Worm (Caenorhabditis elegans) whole organism, young adult: ENCODE measurements around the gene K04C2.5.

Experiments
- B0261.1 ChIP-seq: sonication (generic microtip); optimal IDR thresholded peaks from 2 replicates; lab custom pipeline; 2016; ENCODE audit warnings: mild to moderate bottlenecking, missing genetic modification characterization, moderate library complexity, missing compliant biosample characterization
- B0336.3 ChIP-seq: fragments of 200-800 bp; sonication (Bioruptor generic); IDR thresholded peaks from 2 replicates; pipeline ENCODE4 v1.3.6; 2022; ENCODE audit warnings: missing genetic modification characterization, missing compliant biosample characterization
- C06A6.2 ChIP-seq: fragments of 200-800 bp; sonication (Bioruptor generic); conservative IDR thresholded peaks from 2 replicates; pipeline ENCODE4 v1.3.6; 2022; ENCODE audit warnings: missing genetic modification characterization, missing compliant biosample characterization
- F10E7.11 ChIP-seq: sonication (generic microtip); optimal IDR thresholded peaks from 2 replicates; lab custom pipeline; 2017; ENCODE audit warnings: mild to moderate bottlenecking, missing genetic modification characterization, moderate library complexity, missing compliant biosample characterization
- F49E8.2 ChIP-seq: sonication (generic microtip); optimal IDR thresholded peaks from 3 replicates; lab custom pipeline; 2017; ENCODE audit warnings: missing genetic modification characterization, mild to moderate bottlenecking, missing compliant biosample characterization, antibody characterized with exemption, moderate library complexity; ENCODE audit not compliant: insufficient read depth
- T26A5.8 ChIP-seq: sonication (generic microtip); optimal IDR thresholded peaks from 2 replicates; lab custom pipeline; 2016; ENCODE audit warnings: missing genetic modification characterization, missing compliant biosample characterization
- Y56A3A.18 ChIP-seq: fragments of 200-800 bp; sonication (Bioruptor generic); IDR thresholded peaks from 2 replicates; pipeline ENCODE4 v1.3.6; 2022; ENCODE audit warnings: missing genetic modification reagents, missing genetic modification characterization, missing compliant biosample characterization
- Y95B8A.8 ChIP-seq: fragments of 200-800 bp; sonication (Bioruptor generic); IDR thresholded peaks from 2 replicates; pipeline ENCODE4 v1.3.6; 2022; ENCODE audit warnings: missing genetic modification reagents, missing genetic modification characterization, missing compliant biosample characterization
- aptf-2 ChIP-seq: fragments of 200-800 bp; sonication (Bioruptor generic); conservative IDR thresholded peaks from 2 replicates; pipeline ENCODE4 v1.3.6; 2022; ENCODE audit warnings: missing genetic modification reagents, missing genetic modification characterization, missing compliant biosample characterization
- atf-7 ChIP-seq: sonication (generic microtip); optimal IDR thresholded peaks from 2 replicates; lab custom pipeline; 2017; ENCODE audit warnings: mild to moderate bottlenecking, missing genetic modification characterization, missing compliant biosample characterization
- attf-5 ChIP-seq: fragments of 200-800 bp; sonication (Bioruptor generic); optimal IDR thresholded peaks from 2 replicates; lab custom pipeline; 2018; ENCODE audit warnings: mild to moderate bottlenecking, missing genetic modification characterization, missing compliant biosample characterization
- cebp-1 ChIP-seq, 2 experiments: fragments of 200-800 bp in 1 of 2; sonication (Bioruptor generic) in 1 of 2; sonication (generic microtip) in 1 of 2; IDR thresholded peaks in 1 of 2; optimal IDR thresholded peaks in 1 of 2; 2 replicates each; pipeline versions ENCODE4 v1.3.6 to Lab custom; 2017 to 2022; ENCODE audit warnings: missing compliant biosample characterization in 2 of 2, missing genetic modification characterization in 2 of 2, mild to moderate bottlenecking in 1 of 2, missing genetic modification reagents in 1 of 2, moderate library complexity in 1 of 2
- cebp-2 ChIP-seq: fragments of 200-800 bp; sonication (Bioruptor generic); IDR thresholded peaks from 2 replicates; pipeline ENCODE4 v1.3.6; 2022; ENCODE audit warnings: missing genetic modification characterization, missing compliant biosample characterization
- ceh-100 ChIP-seq: fragments of 200-800 bp; sonication (Bioruptor generic); IDR thresholded peaks from 2 replicates; pipeline ENCODE4 v1.3.6; 2022; ENCODE audit warnings: missing genetic modification reagents, missing genetic modification characterization, missing compliant biosample characterization
- dox-1 ChIP-seq: fragments of 200-800 bp; sonication (Bioruptor generic); IDR thresholded peaks from 2 replicates; pipeline ENCODE4 v1.3.6; 2022; ENCODE audit warnings: missing genetic modification reagents, missing genetic modification characterization, missing compliant biosample characterization
- egl-44 ChIP-seq: fragments of 200-800 bp; sonication (Bioruptor generic); IDR thresholded peaks from 2 replicates; pipeline ENCODE4 v1.3.6; 2022; ENCODE audit warnings: missing genetic modification reagents, missing genetic modification characterization, missing compliant biosample characterization
- egrh-3 ChIP-seq: fragments of 200-800 bp; sonication (Bioruptor generic); IDR thresholded peaks from 2 replicates; pipeline ENCODE4 v1.3.6; 2022; ENCODE audit warnings: missing genetic modification reagents, missing genetic modification characterization, missing compliant biosample characterization
- ets-4 ChIP-seq: fragments of 200-800 bp; sonication (Bioruptor generic); optimal IDR thresholded peaks from 2 replicates; lab custom pipeline; 2018; ENCODE audit warnings: mild to moderate bottlenecking, missing genetic modification characterization, missing compliant biosample characterization
- fkh-3 ChIP-seq: sonication (generic microtip); optimal IDR thresholded peaks from 2 replicates; lab custom pipeline; 2016; ENCODE audit warnings: mild to moderate bottlenecking, missing genetic modification characterization, missing compliant biosample characterization
- hlh-26 ChIP-seq: fragments of 200-800 bp; sonication (Bioruptor generic); conservative IDR thresholded peaks from 2 replicates; pipeline ENCODE4 v1.3.6; 2022; ENCODE audit warnings: missing genetic modification reagents, missing genetic modification characterization, missing compliant biosample characterization
- hmg-1.2 ChIP-seq: fragments of 200-800 bp; sonication (Bioruptor generic); IDR thresholded peaks from 2 replicates; pipeline ENCODE4 v1.3.6; 2022; ENCODE audit warnings: missing genetic modification reagents, missing genetic modification characterization, missing compliant biosample characterization
- lag-1 ChIP-seq: fragments of 200-800 bp; sonication (Bioruptor generic); IDR thresholded peaks from 2 replicates; pipeline ENCODE4 v1.3.6; 2022; ENCODE audit warnings: missing genetic modification reagents, missing genetic modification characterization, missing compliant biosample characterization
- let-607 ChIP-seq, 2 experiments: fragments of 200-800 bp in 1 of 2; sonication (Bioruptor generic) in 1 of 2; sonication (generic microtip) in 1 of 2; optimal IDR thresholded peaks; 2 replicates each; lab custom pipeline; 2016 to 2018; ENCODE audit warnings: mild to moderate bottlenecking in 2 of 2, missing compliant biosample characterization in 2 of 2, missing genetic modification characterization in 2 of 2, moderate library complexity in 2 of 2, missing genotype in 1 of 2
- lin-35 ChIP-seq, 3 experiments: fragments of 150-350 bp in 2 of 3; sonication (generic microtip) in 1 of 3; optimal IDR thresholded peaks; 2 replicates each; lab custom pipeline; 2014 to 2018; ENCODE audit warnings: missing biosample characterization in 3 of 3, missing genetic modification characterization in 3 of 3, missing genetic modification reagents in 3 of 3
- lin-54 ChIP-seq: fragments of 200-800 bp; sonication (Bioruptor generic); optimal IDR thresholded peaks from 2 replicates; lab custom pipeline; 2018; ENCODE audit warnings: mild to moderate bottlenecking, missing genetic modification characterization, missing compliant biosample characterization
- lir-1 ChIP-seq: fragments of 200-800 bp; sonication (Bioruptor generic); conservative IDR thresholded peaks from 2 replicates; pipeline ENCODE4 v1.3.6; 2022; ENCODE audit warnings: missing genetic modification reagents, missing genetic modification characterization, missing compliant biosample characterization
- madf-10 ChIP-seq: sonication (generic microtip); optimal IDR thresholded peaks from 2 replicates; lab custom pipeline; 2016; ENCODE audit warnings: mild to moderate bottlenecking, missing genetic modification characterization, missing compliant biosample characterization
- madf-8 ChIP-seq: fragments of 200-800 bp; sonication (Bioruptor generic); conservative IDR thresholded peaks from 2 replicates; pipeline ENCODE4 v1.3.6; 2022; ENCODE audit warnings: missing genetic modification reagents, missing genetic modification characterization, missing compliant biosample characterization
- nfya-1 ChIP-seq: sonication (generic microtip); optimal IDR thresholded peaks from 2 replicates; lab custom pipeline; 2017; ENCODE audit warnings: antibody characterized with exemption, missing compliant biosample characterization, missing genetic modification characterization, borderline replicate concordance; ENCODE audit not compliant: insufficient read depth
- nhr-80 ChIP-seq: sonication (generic microtip); optimal IDR thresholded peaks from 2 replicates; lab custom pipeline; 2016; ENCODE audit warnings: missing genetic modification characterization, missing compliant biosample characterization
- nhr-90 ChIP-seq: sonication (generic microtip); optimal IDR thresholded peaks from 2 replicates; lab custom pipeline; 2016; ENCODE audit warnings: missing genotype, mild to moderate bottlenecking, missing genetic modification characterization, missing compliant biosample characterization
- pbrm-1 ChIP-seq: fragments of 200-800 bp; sonication (Bioruptor generic); IDR thresholded peaks from 2 replicates; pipeline ENCODE4 v1.3.6; 2022; ENCODE audit warnings: missing genetic modification reagents, missing genetic modification characterization, missing compliant biosample characterization
- sdz-38 ChIP-seq: sonication (generic microtip); optimal IDR thresholded peaks from 2 replicates; lab custom pipeline; 2016; ENCODE audit warnings: missing genotype, missing genetic modification characterization, missing compliant biosample characterization
- sea-2 ChIP-seq: fragments of 200-800 bp; sonication (Bioruptor generic); IDR thresholded peaks from 2 replicates; pipeline ENCODE4 v1.3.6; 2022; ENCODE audit warnings: missing genetic modification characterization, missing compliant biosample characterization
- somi-1 ChIP-seq: fragments of 200-800 bp; sonication (Bioruptor generic); optimal IDR thresholded peaks from 2 replicates; lab custom pipeline; 2018; ENCODE audit warnings: mild to moderate bottlenecking, missing genetic modification characterization, missing compliant biosample characterization
- sptf-2 ChIP-seq: fragments of 200-800 bp; sonication (Bioruptor generic); optimal IDR thresholded peaks from 2 replicates; lab custom pipeline; 2018; ENCODE audit warnings: mild to moderate bottlenecking, missing genetic modification characterization, missing compliant biosample characterization
- tbp1 ChIP-seq: fragments of 200-800 bp; sonication (Bioruptor generic); optimal IDR thresholded peaks from 2 replicates; lab custom pipeline; 2018; ENCODE audit warnings: mild to moderate bottlenecking, missing genetic modification characterization, missing compliant biosample characterization
- tlf-1 ChIP-seq: fragments of 200-800 bp; sonication (Bioruptor generic); optimal IDR thresholded peaks from 2 replicates; lab custom pipeline; 2018; ENCODE audit warnings: mild to moderate bottlenecking, missing genetic modification characterization, missing compliant biosample characterization
- unc-62 ChIP-seq: fragments of 150-350 bp; optimal IDR thresholded peaks from 2 replicates; lab custom pipeline; 2014; ENCODE audit warnings: missing biosample characterization, missing genetic modification reagents, missing genetic modification characterization
- xnd-1 ChIP-seq: sonication (generic microtip); optimal IDR thresholded peaks from 2 replicates; lab custom pipeline; 2016; ENCODE audit warnings: missing genotype, missing genetic modification reagents, missing genetic modification characterization, missing compliant biosample characterization
- ztf-18 ChIP-seq: sonication (generic microtip); optimal IDR thresholded peaks from 2 replicates; lab custom pipeline; 2016; ENCODE audit warnings: missing genotype, mild to moderate bottlenecking, missing genetic modification characterization, missing compliant biosample characterization
- ztf-22 ChIP-seq: fragments of 200-800 bp; sonication (Bioruptor generic); optimal IDR thresholded peaks from 2 replicates; lab custom pipeline; 2018; ENCODE audit warnings: mild to moderate bottlenecking, missing genetic modification characterization, moderate library complexity, missing compliant biosample characterization

K04C2.5 gene

ce11 chrIII:6850255-6850654, 41.2 kb downstream of the K04C2.5 start, which contains the start of gene srv-1:
TSS of gene srv-1 (plus strand) at chrIII:6850385.
- no peak for TF ChIP-seq hlh-26 (GFP tag; lab: Robert Waterston, UW)
- no peak for TF ChIP-seq sptf-2 (GFP tag; lab: Kevin White, UChicago)
- no peak for TF ChIP-seq T26A5.8 (tag; lab: Kevin White, UChicago)
- no peak for TF ChIP-seq B0261.1 (tag; lab: Kevin White, UChicago)
- TF ChIP-seq B0336.3: peak; percentile 57; the same call in 1 of the 2 replicates
- peak; percentile 27; the same call in 1 of the 2 replicates for TF ChIP-seq dox-1 (GFP tag; lab: Robert Waterston, UW)
- peak; percentile 40 for TF ChIP-seq unc-62 (GFP tag; lab: Kevin White, UChicago)
- no peak for TF ChIP-seq C06A6.2 (GFP tag; lab: Robert Waterston, UW)
- no peak for TF ChIP-seq nfya-1
- 0 out of 2 replicates have a peak, but pooled peaks have one; percentile 22 for TF ChIP-seq egl-44 (GFP tag; lab: Robert Waterston, UW)
- no peak for TF ChIP-seq pbrm-1 (GFP tag; lab: Robert Waterston, UW)
- TF ChIP-seq hmg-1.2: 0 out of 2 replicates have a peak, but pooled peaks have one; percentile 16
- no peak for TF ChIP-seq fkh-3 (tag; lab: Kevin White, UChicago)
- no peak for TF ChIP-seq madf-8 (GFP tag; lab: Robert Waterston, UW)
- TF ChIP-seq nhr-80 (tag; lab: Kevin White, UChicago): peak; percentile 98
- TF ChIP-seq lag-1: no peak
- TF ChIP-seq F10E7.11 (tag; lab: Kevin White, UChicago): no peak
- TF ChIP-seq Y95B8A.8: no peak
- 0 out of 2 replicates have a peak, but pooled peaks have one; percentile 9 for TF ChIP-seq lir-1 (GFP tag; lab: Robert Waterston, UW)
- no peak for TF ChIP-seq somi-1
- TF ChIP-seq F49E8.2: no peak
- peak; percentile 15 for TF ChIP-seq attf-5 (GFP tag; lab: Kevin White, UChicago)
- TF ChIP-seq ceh-100 (GFP tag; lab: Robert Waterston, UW): no peak
- TF ChIP-seq sdz-38 (tag; lab: Kevin White, UChicago): no peak
- TF ChIP-seq Y56A3A.18: no peak
- no peak for TF ChIP-seq ztf-18 (tag; lab: Kevin White, UChicago)
- TF ChIP-seq cebp-1 (GFP tag; IDR thresholded peaks at IDR 0.05; lab: Robert Waterston, UW): peak; percentile 53; the same call in 1 of the 2 replicates
- peak; percentile 72 for TF ChIP-seq cebp-1 (tag; optimal IDR thresholded peaks at IDR 0.05; lab: Kevin White, UChicago)
- TF ChIP-seq tbp1 (GFP tag; lab: Kevin White, UChicago): peak; percentile 32
- peak; percentile 49 for TF ChIP-seq tlf-1
- TF ChIP-seq ets-4 (GFP tag; lab: Kevin White, UChicago): peak; percentile 92
- no peak for TF ChIP-seq xnd-1 (tag; lab: Kevin White, UChicago)
- no peak for TF ChIP-seq sea-2 (GFP tag; lab: Robert Waterston, UW)
- TF ChIP-seq ztf-22: peak; percentile 70
- TF ChIP-seq cebp-2 (GFP tag; lab: Robert Waterston, UW): 0 out of 2 replicates have a peak, but pooled peaks have one; percentile 31
- TF ChIP-seq let-607 (tag; optimal IDR thresholded peaks at IDR 0.05; lab: Kevin White, UChicago): peak; percentile 49 to 62
- peak; percentile 25 for TF ChIP-seq madf-10 (tag; lab: Kevin White, UChicago)
- TF ChIP-seq aptf-2 (GFP tag; lab: Robert Waterston, UW): no peak
- no peak for TF ChIP-seq lin-35 (GFP tag; optimal IDR thresholded peaks at IDR 0.05; lab: Kevin White, UChicago)
- peak; percentile 33 for TF ChIP-seq lin-54 (GFP tag; lab: Kevin White, UChicago)
- no peak for TF ChIP-seq egrh-3
- peak; percentile 86 for TF ChIP-seq atf-7 (tag; lab: Kevin White, UChicago)
- TF ChIP-seq nhr-90 (tag; lab: Kevin White, UChicago): peak; percentile 45
